Worm (Caenorhabditis elegans) whole organism, early embryonic: ENCODE measurements around the gene smg-3.

Experiments used
- B0310.2 ChIP-seq: sonication (generic microtip); optimal IDR thresholded peaks from 2 replicates; lab custom pipeline; 2016; ENCODE audit warnings: mild to moderate bottlenecking, missing genetic modification characterization, missing compliant biosample characterization
- F13C5.2 ChIP-seq: sonication (generic microtip); optimal IDR thresholded peaks from 2 replicates; lab custom pipeline; 2017; ENCODE audit warnings: mild to moderate bottlenecking, missing genetic modification characterization, inconsistent platforms, missing compliant biosample characterization
- aly-1 ChIP-seq: sonication (generic microtip); optimal IDR thresholded peaks from 2 replicates; lab custom pipeline; 2016; ENCODE audit warnings: missing genetic modification characterization, missing compliant biosample characterization
- ama-1 ChIP-seq: fragments of 150-350 bp; optimal IDR thresholded peaks from 2 replicates; lab custom pipeline; 2014
- ceh-13 ChIP-seq: fragments of 200-800 bp; sonication (Bioruptor generic); optimal IDR thresholded peaks from 2 replicates; lab custom pipeline; 2018; ENCODE audit warnings: mild to moderate bottlenecking, missing genetic modification characterization, missing compliant biosample characterization
- ceh-36 ChIP-seq: sonication (generic microtip); optimal IDR thresholded peaks from 2 replicates; lab custom pipeline; 2016; ENCODE audit warnings: missing genetic modification characterization, inconsistent platforms, missing compliant biosample characterization
- ets-7 ChIP-seq: sonication (generic microtip); optimal IDR thresholded peaks from 2 replicates; lab custom pipeline; 2016; ENCODE audit warnings: missing genotype, missing genetic modification characterization, missing compliant biosample characterization
- flt-1 ChIP-seq: fragments of 200-800 bp; sonication (Bioruptor generic); IDR thresholded peaks from 2 replicates; pipeline ENCODE4 v1.3.6; 2022; ENCODE audit warnings: missing genetic modification characterization, missing compliant biosample characterization
- hmbx-1 ChIP-seq: sonication (generic microtip); optimal IDR thresholded peaks from 2 replicates; lab custom pipeline; 2016; ENCODE audit warnings: mild to moderate bottlenecking, missing genetic modification characterization, missing compliant biosample characterization
- hmg-4 ChIP-seq: fragments of 200-800 bp; sonication (Bioruptor generic); optimal IDR thresholded peaks from 2 replicates; lab custom pipeline; 2018; ENCODE audit warnings: mild to moderate bottlenecking, missing genetic modification characterization, missing compliant biosample characterization
- hnd-1 ChIP-seq: sonication (generic microtip); optimal IDR thresholded peaks from 2 replicates; lab custom pipeline; 2016; ENCODE audit warnings: missing genetic modification characterization, missing compliant biosample characterization
- pes-1 ChIP-seq: fragments of 200-800 bp; sonication (Bioruptor generic); IDR thresholded peaks from 2 replicates; pipeline ENCODE4 v1.3.6; 2022; ENCODE audit warnings: missing genetic modification reagents, missing genetic modification characterization, missing compliant biosample characterization
- scrt-1 ChIP-seq: fragments of 200-800 bp; sonication (Bioruptor generic); IDR thresholded peaks from 2 replicates; pipeline ENCODE4 v1.3.6; 2022; ENCODE audit warnings: missing genetic modification characterization, missing compliant biosample characterization
- tbx-11 ChIP-seq: fragments of 200-800 bp; sonication (Bioruptor generic); IDR thresholded peaks from 2 replicates; pipeline ENCODE4 v1.3.6; 2022; ENCODE audit warnings: missing genetic modification characterization, missing compliant biosample characterization

ce11 chrIV:6326448-6326847 lies 46.4 kb downstream of the smg-3 start, which contains the start of gene lsm-8:
- no peak for TF ChIP-seq ama-1 (lab: Kevin White, UChicago)
- no peak for TF ChIP-seq ceh-13
- TF ChIP-seq flt-1 (GFP tag; lab: Robert Waterston, UW): no peak
- TF ChIP-seq hnd-1 (tag; lab: Kevin White, UChicago): no peak
- TF ChIP-seq aly-1 (tag; lab: Kevin White, UChicago): no peak
- no peak for TF ChIP-seq ceh-36 (tag; lab: Kevin White, UChicago)
- TF ChIP-seq hmg-4 (GFP tag; lab: Kevin White, UChicago): no peak
- no peak for TF ChIP-seq pes-1 (GFP tag; lab: Robert Waterston, UW)
- no peak for TF ChIP-seq F13C5.2
- no peak for TF ChIP-seq ets-7 (tag; lab: Kevin White, UChicago)
- no peak for TF ChIP-seq hmbx-1 (tag; lab: Kevin White, UChicago)
- no peak for TF ChIP-seq scrt-1 (GFP tag; lab: Robert Waterston, UW)
- no peak for TF ChIP-seq tbx-11 (GFP tag; lab: Robert Waterston, UW)
- TF ChIP-seq B0310.2 (tag; lab: Kevin White, UChicago): no peak
